Fruit fly (Drosophila melanogaster) whole organism, wandering third instar larva: ENCODE results near the gene CG12766.

Experiments
- CG32264 ChIP-seq: fragments of 200-800 bp; sonication (Bioruptor generic); optimal IDR thresholded peaks from 2 replicates; lab custom pipeline; 2016; ENCODE audit warnings: missing biosample characterization, missing genetic modification characterization
- CrebA ChIP-seq: fragments of 200-800 bp; sonication (Bioruptor generic); optimal IDR thresholded peaks from 2 replicates; lab custom pipeline; 2016; ENCODE audit warnings: missing biosample characterization, mild to moderate bottlenecking, missing genetic modification characterization, borderline replicate concordance
- Myc ChIP-seq: fragments of >200 bp; optimal IDR thresholded peaks from 2 replicates; lab custom pipeline; 2017
- N ChIP-seq: fragments of >200 bp; optimal IDR thresholded peaks from 2 replicates; lab custom pipeline; 2018; ENCODE audit warnings: missing biosample characterization, missing external identifiers, missing genetic modification characterization
- Vsx2 ChIP-seq: fragments of 200-300, 225-300 bp; sonication (Bioruptor generic); optimal IDR thresholded peaks from 2 replicates; lab custom pipeline; 2018; ENCODE audit warnings: missing biosample characterization, missing genetic modification characterization; ENCODE audit not compliant: partially characterized antibody
- br ChIP-seq: fragments of 200-800 bp; sonication (Bioruptor generic); optimal IDR thresholded peaks from 2 replicates; lab custom pipeline; 2016; ENCODE audit warnings: missing biosample characterization, missing genetic modification characterization
- dl ChIP-seq, 2 experiments: fragments of 175-275, 200-275 bp in 1 of 2; fragments of 200-275 bp in 1 of 2; sonication (Bioruptor generic); optimal IDR thresholded peaks; lab custom pipeline; 2018; ENCODE audit warnings: mild to moderate bottlenecking in 2 of 2, missing biosample characterization in 2 of 2, missing genetic modification characterization in 2 of 2, moderate library complexity in 2 of 2; ENCODE audit not compliant: partially characterized antibody in 2 of 2, insufficient read depth in 1 of 2
- dsf ChIP-seq: sonication (Bioruptor generic); optimal IDR thresholded peaks from 2 replicates; lab custom pipeline; 2016; ENCODE audit warnings: missing biosample characterization, missing genetic modification characterization, borderline replicate concordance
- ey ChIP-seq: fragments of 200-800 bp; sonication (Bioruptor generic); optimal IDR thresholded peaks from 2 replicates; lab custom pipeline; 2016; ENCODE audit warnings: missing biosample characterization, missing genetic modification characterization
- h ChIP-seq: fragments of 200-800 bp; sonication (Bioruptor generic); optimal IDR thresholded peaks from 3 replicates; lab custom pipeline; 2016; ENCODE audit warnings: missing biosample characterization, mild to moderate bottlenecking, missing genetic modification characterization
- lola ChIP-seq: fragments of >200 bp; optimal IDR thresholded peaks from 2 replicates; lab custom pipeline; 2017; ENCODE audit warnings: missing biosample characterization, missing genetic modification characterization
- pan ChIP-seq: fragments of >200 bp; optimal IDR thresholded peaks from 2 replicates; lab custom pipeline; 2017
- psq ChIP-seq: fragments of 200-800 bp; sonication (Bioruptor generic); optimal IDR thresholded peaks from 3 replicates; lab custom pipeline; 2017; ENCODE audit warnings: missing biosample characterization, mild to moderate bottlenecking, missing genetic modification characterization, moderate library complexity
- tai ChIP-seq: sonication (Bioruptor generic); optimal IDR thresholded peaks from 2 replicates; lab custom pipeline; 2016; ENCODE audit warnings: missing biosample characterization, missing genetic modification characterization

dm6 chr3L:3927462-3927861 is 12.5 kb downstream of the CG12766 start:
- TF ChIP-seq psq: no peak
- TF ChIP-seq CG32264: no peak
- no peak for TF ChIP-seq CrebA (GFP tag; lab: Kevin White, UChicago)
- no peak for TF ChIP-seq h (GFP tag; lab: Kevin White, UChicago)
- TF ChIP-seq N: no peak
- TF ChIP-seq pan (lab: Kevin White, UChicago): no peak
- TF ChIP-seq Myc (lab: Kevin White, UChicago): no peak
- no peak for TF ChIP-seq ey (GFP tag; lab: Kevin White, UChicago)
- no peak for TF ChIP-seq dsf
- TF ChIP-seq br (GFP tag; lab: Kevin White, UChicago): no peak
- no peak for TF ChIP-seq dl (GFP tag; optimal IDR thresholded peaks at IDR 0.05; lab: Kevin White, UChicago; ENCODE audit: insufficient read depth in 1 of 2, partially characterized antibody in 2 of 2)
- no peak for TF ChIP-seq Vsx2
- no peak for TF ChIP-seq tai (GFP tag; lab: Kevin White, UChicago)
- no peak for TF ChIP-seq lola (GFP tag; lab: Kevin White, UChicago)
